Worm (Caenorhabditis elegans) whole organism, young adult: ENCODE measurements around the gene sas-7.

Experiments
- B0019.2 ChIP-seq: fragments of 200-800 bp; sonication (Bioruptor generic); conservative IDR thresholded peaks from 2 replicates; pipeline ENCODE4 v1.3.6; 2022; ENCODE audit warnings: missing genetic modification reagents, missing genetic modification characterization, missing compliant biosample characterization
- Y56A3A.18 ChIP-seq: fragments of 200-800 bp; sonication (Bioruptor generic); IDR thresholded peaks from 2 replicates; pipeline ENCODE4 v1.3.6; 2022; ENCODE audit warnings: missing genetic modification reagents, missing genetic modification characterization, missing compliant biosample characterization
- atf-7 ChIP-seq: sonication (generic microtip); optimal IDR thresholded peaks from 2 replicates; lab custom pipeline; 2017; ENCODE audit warnings: mild to moderate bottlenecking, missing genetic modification characterization, missing compliant biosample characterization
- attf-3 ChIP-seq: fragments of 200-800 bp; sonication (Bioruptor generic); conservative IDR thresholded peaks from 2 replicates; pipeline ENCODE4 v1.3.6; 2022; ENCODE audit warnings: missing genetic modification reagents, missing genetic modification characterization, missing compliant biosample characterization
- him-1 ChIP-seq: sonication (generic microtip); optimal IDR thresholded peaks from 2 replicates; lab custom pipeline; 2016; ENCODE audit warnings: missing genotype, missing genetic modification reagents, missing genetic modification characterization, missing compliant biosample characterization

DNA sequence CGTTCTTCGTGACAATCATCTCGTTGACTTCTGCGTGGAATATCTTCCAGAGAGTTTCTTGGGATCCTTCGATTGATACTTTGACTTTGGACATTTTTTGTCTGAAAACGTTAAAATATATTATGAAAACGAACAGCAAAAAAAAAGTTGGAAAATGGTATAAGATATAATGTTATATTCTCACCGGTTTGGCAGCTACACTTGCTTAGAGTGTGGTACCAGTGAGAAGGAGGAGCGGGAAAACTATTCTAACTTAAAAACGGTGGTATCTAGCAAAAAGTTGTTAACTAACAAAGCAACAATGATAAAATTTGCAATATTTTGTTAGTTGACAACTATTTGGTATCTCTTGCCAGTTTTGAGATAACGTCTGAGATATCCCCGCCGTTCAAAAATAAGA lies 20.9 kb downstream of the sas-7 start, which contains the start of gene tbx-9:
- TF ChIP-seq atf-7 (tag; lab: Kevin White, UChicago) (no peak), him-1 (no peak), B0019.2 (GFP tag; lab: Robert Waterston, UW) (no peak), Y56A3A.18 (GFP tag; lab: Robert Waterston, UW) (no peak), attf-3 (GFP tag; lab: Robert Waterston, UW) (no peak)
